Fruit fly (Drosophila melanogaster) whole organism, embryonic: ENCODE measurements around the gene CG8097.

ENCODE experiments used
- Atf-2 ChIP-seq: fragments of 200-800 bp; sonication (Bioruptor generic); optimal IDR thresholded peaks from 2 replicates; lab custom pipeline; 2016; ENCODE audit warnings: missing biosample characterization, missing genetic modification characterization
- BEAF-32 ChIP-seq: fragments of 200-800 bp; sonication (Bioruptor generic); optimal IDR thresholded peaks from 3 replicates; lab custom pipeline; 2017; ENCODE audit warnings: missing biosample characterization, missing genetic modification characterization, mild to moderate bottlenecking, moderate library complexity, missing genetic modification reagents
- Bdp1 ChIP-seq: fragments of 200-800 bp; sonication (Bioruptor generic); optimal IDR thresholded peaks from 3 replicates; lab custom pipeline; 2016; ENCODE audit warnings: missing biosample characterization, missing genetic modification characterization
- C15 ChIP-seq: fragments of 200-800 bp; sonication (Bioruptor generic); IDR thresholded peaks from 3 replicates; pipeline ENCODE4 v1.3.6; 2022; ENCODE audit warnings: missing biosample characterization, missing genetic modification characterization
- CG10462 ChIP-seq: fragments of 200-800 bp; sonication (Bioruptor generic); optimal IDR thresholded peaks from 2 replicates; lab custom pipeline; 2016; ENCODE audit warnings: missing biosample characterization, missing genetic modification characterization
- CG13287 ChIP-seq: fragments of 200-800 bp; sonication (Bioruptor generic); IDR thresholded peaks from 2 replicates; pipeline ENCODE4 v1.3.6; 2022; ENCODE audit warnings: missing biosample characterization, missing genetic modification characterization; ENCODE audit not compliant: partially characterized antibody
- CG13424 ChIP-seq: fragments of 200-800 bp; sonication (Bioruptor generic); optimal IDR thresholded peaks from 2 replicates; lab custom pipeline; 2019; ENCODE audit warnings: missing biosample characterization, mild to moderate bottlenecking, missing genetic modification characterization, moderate library complexity
- CG15514 ChIP-seq: fragments of 200-800 bp; sonication (Bioruptor generic); optimal IDR thresholded peaks from 3 replicates; lab custom pipeline; 2017; ENCODE audit warnings: missing biosample characterization, missing genetic modification characterization, mild to moderate bottlenecking, moderate library complexity, missing genetic modification reagents
- CG1647 ChIP-seq: fragments of 200-800 bp; sonication (Bioruptor generic); optimal IDR thresholded peaks from 3 replicates; lab custom pipeline; 2016; ENCODE audit warnings: missing biosample characterization, missing genetic modification characterization
- CG17186 ChIP-seq: fragments of 200-800 bp; sonication (Bioruptor generic); optimal IDR thresholded peaks from 3 replicates; lab custom pipeline; 2017; ENCODE audit warnings: missing biosample characterization, missing genetic modification reagents, missing genetic modification characterization
- CG17912 ChIP-seq: fragments of 200-800 bp; sonication (Bioruptor generic); optimal IDR thresholded peaks from 2 replicates; lab custom pipeline; 2018; ENCODE audit warnings: missing biosample characterization, mild to moderate bottlenecking, missing genetic modification characterization
- CG2129 ChIP-seq: fragments of 200-800 bp; sonication (Bioruptor generic); IDR thresholded peaks from 2 replicates; pipeline ENCODE4 v1.3.6; 2022; ENCODE audit warnings: missing biosample characterization, missing genetic modification characterization; ENCODE audit not compliant: partially characterized antibody
- CG31441 ChIP-seq: fragments of 200-800 bp; sonication (Bioruptor generic); IDR thresholded peaks from 2 replicates; pipeline ENCODE4 v1.3.6; 2022; ENCODE audit warnings: missing biosample characterization, missing genetic modification characterization
- CG32767 ChIP-seq: fragments of 200-800 bp; sonication (Bioruptor generic); IDR thresholded peaks from 2 replicates; pipeline ENCODE4 v1.3.6; 2022; ENCODE audit warnings: missing biosample characterization, missing genetic modification characterization
- CG3281 ChIP-seq: fragments of 200-800 bp; sonication (Bioruptor generic); optimal IDR thresholded peaks from 3 replicates; lab custom pipeline; 2017; ENCODE audit warnings: missing biosample characterization, mild to moderate bottlenecking, missing genetic modification characterization
- CG34422 ChIP-seq: fragments of 200-800 bp; sonication (Bioruptor generic); IDR thresholded peaks from 3 replicates; pipeline ENCODE4 v1.3.6; 2022; ENCODE audit warnings: missing biosample characterization, missing genetic modification characterization
- CG3726 ChIP-seq: fragments of 200-800 bp; sonication (Bioruptor generic); IDR thresholded peaks from 3 replicates; pipeline ENCODE4, ENCODE4 v1.3.6; 2022; ENCODE audit warnings: missing biosample characterization, missing genetic modification characterization
- CG4424 ChIP-seq: fragments of 200-800 bp; sonication (Bioruptor generic); optimal IDR thresholded peaks from 3 replicates; lab custom pipeline; 2016; ENCODE audit warnings: missing biosample characterization, missing genetic modification characterization
- CG4617 ChIP-seq: fragments of 200-800 bp; sonication (Bioruptor generic); optimal IDR thresholded peaks from 3 replicates; lab custom pipeline; 2016; ENCODE audit warnings: missing biosample characterization, missing genetic modification characterization, borderline replicate concordance
- CG5245 ChIP-seq: fragments of 200-800 bp; sonication (Bioruptor generic); optimal IDR thresholded peaks from 3 replicates; lab custom pipeline; 2016; ENCODE audit warnings: missing biosample characterization, missing genetic modification characterization
- CG6791 ChIP-seq: fragments of 200-800 bp; sonication (Bioruptor generic); IDR thresholded peaks from 3 replicates; pipeline ENCODE4 v1.3.6; 2022; ENCODE audit warnings: missing biosample characterization, missing genetic modification characterization; ENCODE audit not compliant: partially characterized antibody
- CG7357 ChIP-seq: fragments of 200-800 bp; sonication (Bioruptor generic); IDR thresholded peaks from 3 replicates; pipeline ENCODE4 v1.3.6; 2022; ENCODE audit warnings: missing biosample characterization, missing genetic modification characterization
- CG8359 ChIP-seq: fragments of 200-800 bp; sonication (Bioruptor generic); optimal IDR thresholded peaks from 2 replicates; lab custom pipeline; 2017; ENCODE audit warnings: missing biosample characterization, mild to moderate bottlenecking, missing genetic modification characterization, borderline replicate concordance
- CG8924 ChIP-seq: fragments of 200-800 bp; optimal IDR thresholded peaks from 3 replicates; lab custom pipeline; 2019; ENCODE audit warnings: missing biosample characterization, mild to moderate bottlenecking, missing genetic modification characterization, moderate library complexity
- CG8944 ChIP-seq: fragments of 200-800 bp; sonication (Bioruptor generic); optimal IDR thresholded peaks from 3 replicates; lab custom pipeline; 2016; ENCODE audit warnings: missing biosample characterization, missing genetic modification characterization
- Dad ChIP-seq: fragments of 200-800 bp; sonication (Bioruptor generic); optimal IDR thresholded peaks from 3 replicates; lab custom pipeline; 2016; ENCODE audit warnings: missing biosample characterization, missing genetic modification characterization
- Doc3 ChIP-seq: fragments of 200-800 bp; sonication (Bioruptor generic); IDR thresholded peaks from 3 replicates; pipeline ENCODE4 v1.3.6; 2022; ENCODE audit warnings: missing biosample characterization, missing genetic modification characterization; ENCODE audit not compliant: partially characterized antibody
- Drgx ChIP-seq: fragments of 200-800 bp; sonication (Bioruptor generic); IDR thresholded peaks from 2 replicates; pipeline ENCODE4 v1.3.6; 2022; ENCODE audit warnings: missing biosample characterization, missing genetic modification characterization
- Gsc ChIP-seq: fragments of 200-800 bp; sonication (Bioruptor generic); IDR thresholded peaks from 2 replicates; pipeline ENCODE4 v1.3.6; 2022; ENCODE audit warnings: missing biosample characterization, missing genetic modification characterization
- Myb ChIP-seq: fragments of 200-800 bp; sonication (Bioruptor generic); optimal IDR thresholded peaks from 2 replicates; lab custom pipeline; 2016; ENCODE audit warnings: missing biosample characterization, missing genetic modification characterization
- Optix ChIP-seq: fragments of 200-800 bp; sonication (Bioruptor generic); IDR thresholded peaks from 3 replicates; pipeline ENCODE4 v1.3.6; 2022; ENCODE audit warnings: missing biosample characterization, missing genetic modification characterization
- Poxn ChIP-seq: fragments of 200-800 bp; sonication (Bioruptor generic); IDR thresholded peaks from 2 replicates; pipeline ENCODE4 v1.3.6; 2022; ENCODE audit warnings: missing biosample characterization, missing genetic modification characterization
- Ravus ChIP-seq: fragments of 200-800 bp; sonication (Bioruptor generic); IDR thresholded peaks from 2 replicates; pipeline ENCODE4 v1.3.6; 2022; ENCODE audit warnings: missing biosample characterization, missing genetic modification characterization
- Taf1 ChIP-seq: fragments of 200-800 bp; sonication (Bioruptor generic); IDR thresholded peaks from 2 replicates; pipeline ENCODE4 v1.3.6; 2022; ENCODE audit warnings: missing biosample characterization, missing genetic modification characterization
- cwo ChIP-seq: fragments of 200-800 bp; sonication (Bioruptor generic); optimal IDR thresholded peaks from 3 replicates; lab custom pipeline; 2017; ENCODE audit warnings: missing biosample characterization, missing genetic modification characterization, mild to moderate bottlenecking, moderate library complexity, missing genetic modification reagents
- da ChIP-seq: fragments of 200-800 bp; sonication (Bioruptor generic); optimal IDR thresholded peaks from 2 replicates; lab custom pipeline; 2016; ENCODE audit warnings: missing biosample characterization, missing genetic modification characterization
- emc ChIP-seq: fragments of 200-800 bp; sonication (Bioruptor generic); optimal IDR thresholded peaks from 2 replicates; lab custom pipeline; 2016; ENCODE audit warnings: missing biosample characterization, missing genetic modification characterization
- en ChIP-seq: fragments of 200-800 bp; sonication (Bioruptor generic); optimal IDR thresholded peaks from 2 replicates; lab custom pipeline; 2016; ENCODE audit warnings: missing biosample characterization, missing genetic modification characterization
- fd64A ChIP-seq: fragments of 200-800 bp; sonication (Bioruptor generic); optimal IDR thresholded peaks from 3 replicates; lab custom pipeline; 2018; ENCODE audit warnings: missing biosample characterization, mild to moderate bottlenecking, missing genetic modification characterization
- gt ChIP-seq: fragments of 200-800 bp; sonication (Bioruptor generic); IDR thresholded peaks from 2 replicates; pipeline ENCODE4 v1.3.6; 2022; ENCODE audit warnings: missing biosample characterization, missing genetic modification characterization
- inv ChIP-seq: fragments of 200-800 bp; sonication (Bioruptor generic); IDR thresholded peaks from 2 replicates; pipeline ENCODE4 v1.3.6; 2022; ENCODE audit warnings: missing biosample characterization, missing genetic modification characterization; ENCODE audit not compliant: partially characterized antibody
- lab ChIP-seq: fragments of 200-800 bp; sonication (Bioruptor generic); optimal IDR thresholded peaks from 3 replicates; lab custom pipeline; 2017; ENCODE audit warnings: missing biosample characterization, missing genetic modification characterization, mild to moderate bottlenecking, moderate library complexity, missing genetic modification reagents
- row ChIP-seq: fragments of 200-800 bp; sonication (Bioruptor generic); IDR thresholded peaks from 3 replicates; pipeline ENCODE4 v1.3.6; 2022; ENCODE audit warnings: missing biosample characterization, missing genetic modification characterization
- shn ChIP-seq: fragments of 200-800 bp; sonication (Bioruptor generic); optimal IDR thresholded peaks from 3 replicates; lab custom pipeline; 2016; ENCODE audit warnings: missing biosample characterization, missing genetic modification characterization
- slou ChIP-seq: fragments of 200-800 bp; sonication (Bioruptor generic); optimal IDR thresholded peaks from 3 replicates; lab custom pipeline; 2016; ENCODE audit warnings: missing biosample characterization, missing genetic modification characterization
- trh ChIP-seq: fragments of 200-800 bp; sonication (Bioruptor generic); optimal IDR thresholded peaks from 2 replicates; lab custom pipeline; 2016; ENCODE audit warnings: missing biosample characterization, missing genetic modification characterization
- tx ChIP-seq: fragments of 200-800 bp; sonication (Bioruptor generic); optimal IDR thresholded peaks from 2 replicates; lab custom pipeline; 2016; ENCODE audit warnings: missing biosample characterization, missing genetic modification characterization
- unc-4 ChIP-seq: fragments of 200-800 bp; sonication (Bioruptor generic); IDR thresholded peaks from 2 replicates; pipeline ENCODE4 v1.3.6; 2022; ENCODE audit warnings: missing biosample characterization, missing genetic modification characterization; ENCODE audit not compliant: partially characterized antibody
- vnd ChIP-seq: fragments of 200-800 bp; sonication (Bioruptor generic); IDR thresholded peaks from 3 replicates; pipeline ENCODE4 v1.3.6; 2022; ENCODE audit warnings: missing biosample characterization, missing genetic modification characterization; ENCODE audit not compliant: partially characterized antibody
- vvl ChIP-seq: fragments of 200-800 bp; sonication (Bioruptor generic); IDR thresholded peaks from 2 replicates; pipeline ENCODE4 v1.3.6; 2022; ENCODE audit warnings: missing biosample characterization, missing genetic modification characterization
- wek ChIP-seq: fragments of 200-800 bp; sonication (Bioruptor generic); optimal IDR thresholded peaks from 3 replicates; lab custom pipeline; 2018; ENCODE audit warnings: missing biosample characterization, mild to moderate bottlenecking, missing genetic modification characterization, moderate library complexity

Gene CG8097

dm6 chrX:15575557-15575956 lies 7.4 kb upstream of the CG8097 start, which contains the start of gene CG42299 (continued):
- no peak for TF ChIP-seq CG4424 (GFP tag; lab: Kevin White, UChicago)
- no peak for TF ChIP-seq Taf1 (GFP tag; lab: Robert Waterston, UW)
- TF ChIP-seq Dad = no peak
- TF ChIP-seq shn = no peak
- no peak for TF ChIP-seq trh (GFP tag; lab: Kevin White, UChicago)
- no peak for TF ChIP-seq Poxn (GFP tag; lab: Robert Waterston, UW)
- no peak for TF ChIP-seq CG15514 (GFP tag; lab: Kevin White, UChicago)
- TF ChIP-seq Atf-2 (GFP tag; lab: Kevin White, UChicago) = no peak
- TF ChIP-seq CG17186 = no peak
- TF ChIP-seq vnd (GFP tag; lab: Robert Waterston, UW) = peak; percentile 60; the same call in 2 of the 3 replicates
- TF ChIP-seq CG8359 (GFP tag; lab: Kevin White, UChicago) = no peak
- no peak for TF ChIP-seq CG7357 (GFP tag; lab: Robert Waterston, UW)
- no peak for TF ChIP-seq C15 (GFP tag; lab: Robert Waterston, UW)
- no peak for TF ChIP-seq CG5245
- TF ChIP-seq CG4617 (GFP tag; lab: Kevin White, UChicago) = no peak
- no peak for TF ChIP-seq CG17912 (GFP tag; lab: Kevin White, UChicago)
- no peak for TF ChIP-seq row
- TF ChIP-seq CG2129 (GFP tag; lab: Robert Waterston, UW) = no peak
- no peak for TF ChIP-seq CG3726 (GFP tag; lab: Robert Waterston, UW)
- TF ChIP-seq CG8924 (tag; lab: Kevin White, UChicago) = no peak
- no peak for TF ChIP-seq Gsc (GFP tag; lab: Robert Waterston, UW)
- peak; percentile 41; the same call in 1 of the 2 replicates for TF ChIP-seq unc-4 (GFP tag; lab: Robert Waterston, UW)
- TF ChIP-seq lab (GFP tag; lab: Kevin White, UChicago) = no peak
- TF ChIP-seq gt (GFP tag; lab: Robert Waterston, UW) = no peak
- no peak for TF ChIP-seq Bdp1 (GFP tag; lab: Kevin White, UChicago)
- TF ChIP-seq wek = no peak
- no peak for TF ChIP-seq CG34422 (GFP tag; lab: Robert Waterston, UW)
- no peak for TF ChIP-seq vvl (GFP tag; lab: Robert Waterston, UW)
- TF ChIP-seq Ravus = no peak
- no peak for TF ChIP-seq CG13424 (tag; lab: Kevin White, UChicago)
- TF ChIP-seq da (GFP tag; lab: Kevin White, UChicago) = no peak
- TF ChIP-seq CG1647 = no peak
- no peak for TF ChIP-seq slou (GFP tag; lab: Kevin White, UChicago)
- no peak for TF ChIP-seq en (GFP tag; lab: Kevin White, UChicago)
- TF ChIP-seq CG13287 = peak; percentile 32; the same call in 1 of the 2 replicates
- peak; percentile 43 for TF ChIP-seq Myb
- no peak for TF ChIP-seq cwo (GFP tag; lab: Kevin White, UChicago)
- TF ChIP-seq BEAF-32 (GFP tag; lab: Kevin White, UChicago) = no peak
- TF ChIP-seq inv (GFP tag; lab: Robert Waterston, UW) = peak; percentile 31; the same call in 1 of the 2 replicates
- 0 out of 3 replicates have a peak, but pooled peaks have one; percentile 11 for TF ChIP-seq Doc3 (GFP tag; lab: Robert Waterston, UW)
- TF ChIP-seq Drgx = no peak
- TF ChIP-seq tx (GFP tag; lab: Kevin White, UChicago) = no peak
- TF ChIP-seq CG10462 (GFP tag; lab: Kevin White, UChicago) = no peak
- no peak for TF ChIP-seq fd64A (GFP tag; lab: Kevin White, UChicago)
- TF ChIP-seq emc = no peak
- no peak for TF ChIP-seq CG3281
- TF ChIP-seq CG32767 (GFP tag; lab: Robert Waterston, UW) = no peak
- TF ChIP-seq CG6791 (GFP tag; lab: Robert Waterston, UW) = peak; percentile 83
- TF ChIP-seq CG31441 (GFP tag; lab: Robert Waterston, UW) = no peak
- TF ChIP-seq CG8944 (GFP tag; lab: Kevin White, UChicago) = no peak
- no peak for TF ChIP-seq Optix (GFP tag; lab: Robert Waterston, UW)
